Fruit fly (Drosophila melanogaster) whole organism, prepupa: Measurements from ENCODE around the gene Esyt2.

Source experiments
- CG10631 ChIP-seq: fragments of 200-800 bp; sonication (Bioruptor generic); optimal IDR thresholded peaks from 2 replicates; lab custom pipeline; 2016; ENCODE audit warnings: missing biosample characterization, missing genetic modification characterization
- CG34406 ChIP-seq: fragments of 200-800 bp; sonication (Bioruptor generic); optimal IDR thresholded peaks from 3 replicates; lab custom pipeline; 2016; ENCODE audit warnings: missing biosample characterization, missing genetic modification characterization
- CG3919 ChIP-seq: fragments of 200-800 bp; sonication (Bioruptor generic); optimal IDR thresholded peaks from 3 replicates; lab custom pipeline; 2016; ENCODE audit warnings: missing biosample characterization, missing genetic modification characterization

DNA sequence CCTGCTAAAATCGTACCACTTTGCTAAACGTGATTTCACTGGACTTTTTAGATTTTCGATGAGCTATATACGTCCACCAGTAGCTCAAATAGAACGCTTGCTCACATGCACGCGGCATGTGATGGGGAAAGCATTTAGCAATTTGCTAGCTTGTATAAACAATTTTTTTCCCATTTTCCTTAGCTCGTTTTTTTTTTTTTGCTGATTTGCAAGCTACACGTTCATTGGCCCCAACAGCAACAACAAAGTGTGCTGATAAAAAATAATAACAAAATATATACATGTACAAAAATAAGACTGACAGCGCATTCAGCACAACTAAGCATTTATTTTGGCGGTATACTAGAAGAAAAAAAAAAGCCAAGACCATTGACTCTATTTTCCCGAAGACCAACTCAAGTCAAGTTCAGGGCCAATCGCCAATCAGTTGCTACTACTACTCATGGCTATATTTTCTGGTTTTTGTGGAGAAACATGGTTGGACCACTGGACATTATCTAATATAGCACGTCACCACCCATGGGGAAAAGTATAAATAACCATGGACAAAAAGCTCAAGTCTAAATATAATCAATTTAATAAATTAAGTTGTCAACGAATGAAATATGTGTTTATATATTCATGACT lies 31.4 kb downstream of the Esyt2 start:
- no peak for TF ChIP-seq CG34406 (GFP tag; lab: Kevin White, UChicago)
- no peak for TF ChIP-seq CG3919
- no peak for TF ChIP-seq CG10631 (GFP tag; lab: Kevin White, UChicago)
